Worm (Caenorhabditis elegans) whole organism, young adult: ENCODE results near the gene mog-5.

Experiments
- B0261.1 ChIP-seq: sonication (generic microtip); optimal IDR thresholded peaks from 2 replicates; lab custom pipeline; 2016; ENCODE audit warnings: mild to moderate bottlenecking, missing genetic modification characterization, moderate library complexity, missing compliant biosample characterization
- C17E4.6 ChIP-seq: fragments of 200-800 bp; sonication (Bioruptor generic); IDR thresholded peaks from 2 replicates; pipeline ENCODE4 v1.3.6; 2022; ENCODE audit warnings: missing genetic modification reagents, missing genetic modification characterization, missing compliant biosample characterization
- F33H1.4 ChIP-seq: fragments of 200-800 bp; sonication (Bioruptor generic); IDR thresholded peaks from 2 replicates; pipeline ENCODE4 v1.3.6; 2022; ENCODE audit warnings: missing genetic modification reagents, missing genetic modification characterization, missing compliant biosample characterization
- F52B5.7 ChIP-seq: sonication (generic microtip); optimal IDR thresholded peaks from 2 replicates; lab custom pipeline; 2016; ENCODE audit warnings: mild to moderate bottlenecking, missing genetic modification characterization, missing compliant biosample characterization
- K12H6.12 ChIP-seq: fragments of 200-800 bp; sonication (Bioruptor generic); optimal IDR thresholded peaks from 2 replicates; lab custom pipeline; 2018; ENCODE audit warnings: mild to moderate bottlenecking, missing genetic modification characterization, missing compliant biosample characterization
- Y56A3A.18 ChIP-seq: fragments of 200-800 bp; sonication (Bioruptor generic); IDR thresholded peaks from 2 replicates; pipeline ENCODE4 v1.3.6; 2022; ENCODE audit warnings: missing genetic modification reagents, missing genetic modification characterization, missing compliant biosample characterization
- Y67H2A.10 ChIP-seq: fragments of 200-800 bp; sonication (Bioruptor generic); conservative IDR thresholded peaks from 2 replicates; pipeline ENCODE4 v1.3.6; 2022; ENCODE audit warnings: missing genetic modification reagents, missing genetic modification characterization, missing compliant biosample characterization
- Y79H2A.3 ChIP-seq: fragments of 200-800 bp; sonication (Bioruptor generic); conservative IDR thresholded peaks from 2 replicates; pipeline ENCODE4 v1.3.6; 2022; ENCODE audit warnings: missing genetic modification reagents, missing genetic modification characterization, missing compliant biosample characterization
- Y95B8A.8 ChIP-seq: fragments of 200-800 bp; sonication (Bioruptor generic); IDR thresholded peaks from 2 replicates; pipeline ENCODE4 v1.3.6; 2022; ENCODE audit warnings: missing genetic modification reagents, missing genetic modification characterization, missing compliant biosample characterization
- atf-7 ChIP-seq: sonication (generic microtip); optimal IDR thresholded peaks from 2 replicates; lab custom pipeline; 2017; ENCODE audit warnings: mild to moderate bottlenecking, missing genetic modification characterization, missing compliant biosample characterization
- bed-2 ChIP-seq: fragments of 200-800 bp; sonication (Bioruptor generic); IDR thresholded peaks from 2 replicates; pipeline ENCODE4 v1.3.6; 2022; ENCODE audit warnings: missing genetic modification reagents, missing genetic modification characterization, missing compliant biosample characterization
- ceh-100 ChIP-seq: fragments of 200-800 bp; sonication (Bioruptor generic); IDR thresholded peaks from 2 replicates; pipeline ENCODE4 v1.3.6; 2022; ENCODE audit warnings: missing genetic modification reagents, missing genetic modification characterization, missing compliant biosample characterization
- ceh-91 ChIP-seq: fragments of 200-800 bp; sonication (Bioruptor generic); IDR thresholded peaks from 2 replicates; pipeline ENCODE4 v1.3.6; 2022; ENCODE audit warnings: missing genetic modification reagents, missing genetic modification characterization, missing compliant biosample characterization
- chd-7 ChIP-seq: sonication (generic microtip); optimal IDR thresholded peaks from 2 replicates; lab custom pipeline; 2016; ENCODE audit warnings: mild to moderate bottlenecking, missing genetic modification characterization, moderate library complexity, missing compliant biosample characterization
- efl-1 ChIP-seq: fragments of 150-350 bp; optimal IDR thresholded peaks from 2 replicates; lab custom pipeline; 2014; ENCODE audit warnings: missing biosample characterization, missing genetic modification reagents, missing genetic modification characterization
- egl-44 ChIP-seq: fragments of 200-800 bp; sonication (Bioruptor generic); IDR thresholded peaks from 2 replicates; pipeline ENCODE4 v1.3.6; 2022; ENCODE audit warnings: missing genetic modification reagents, missing genetic modification characterization, missing compliant biosample characterization
- ekl-4 ChIP-seq: fragments of 200-800 bp; sonication (Bioruptor generic); IDR thresholded peaks from 2 replicates; pipeline ENCODE4 v1.3.6; 2022; ENCODE audit warnings: missing genetic modification reagents, missing genetic modification characterization, missing compliant biosample characterization
- hmg-1.2 ChIP-seq: fragments of 200-800 bp; sonication (Bioruptor generic); IDR thresholded peaks from 2 replicates; pipeline ENCODE4 v1.3.6; 2022; ENCODE audit warnings: missing genetic modification reagents, missing genetic modification characterization, missing compliant biosample characterization
- hrde-1 ChIP-seq: sonication (generic microtip); optimal IDR thresholded peaks from 2 replicates; lab custom pipeline; 2016; ENCODE audit warnings: missing genetic modification characterization, mild to moderate bottlenecking, missing compliant biosample characterization, moderate library complexity, missing genotype, missing genetic modification reagents, borderline replicate concordance
- lin-54 ChIP-seq: fragments of 200-800 bp; sonication (Bioruptor generic); optimal IDR thresholded peaks from 2 replicates; lab custom pipeline; 2018; ENCODE audit warnings: mild to moderate bottlenecking, missing genetic modification characterization, missing compliant biosample characterization
- lir-1 ChIP-seq: fragments of 200-800 bp; sonication (Bioruptor generic); conservative IDR thresholded peaks from 2 replicates; pipeline ENCODE4 v1.3.6; 2022; ENCODE audit warnings: missing genetic modification reagents, missing genetic modification characterization, missing compliant biosample characterization
- lsy-27 ChIP-seq: sonication (generic microtip); optimal IDR thresholded peaks from 2 replicates; lab custom pipeline; 2017; ENCODE audit warnings: missing genetic modification characterization, mild to moderate bottlenecking, missing compliant biosample characterization, antibody characterized with exemption, missing genotype, borderline replicate concordance; ENCODE audit not compliant: insufficient read depth
- madf-8 ChIP-seq: fragments of 200-800 bp; sonication (Bioruptor generic); conservative IDR thresholded peaks from 2 replicates; pipeline ENCODE4 v1.3.6; 2022; ENCODE audit warnings: missing genetic modification reagents, missing genetic modification characterization, missing compliant biosample characterization
- mcd-1 ChIP-seq: fragments of 200-800 bp; sonication (Bioruptor generic); IDR thresholded peaks from 2 replicates; pipeline ENCODE4 v1.3.6; 2022; ENCODE audit warnings: missing genetic modification reagents, missing genetic modification characterization, missing compliant biosample characterization
- mes-4 ChIP-seq: sonication (generic microtip); optimal IDR thresholded peaks from 2 replicates; lab custom pipeline; 2016; ENCODE audit warnings: missing genotype, missing genetic modification characterization, missing compliant biosample characterization
- mxl-1 ChIP-seq: sonication (generic microtip); optimal IDR thresholded peaks from 2 replicates; lab custom pipeline; 2016; ENCODE audit warnings: missing genetic modification characterization, missing compliant biosample characterization
- nhr-27 ChIP-seq: fragments of 200-800 bp; sonication (Bioruptor generic); optimal IDR thresholded peaks from 2 replicates; lab custom pipeline; 2018; ENCODE audit warnings: mild to moderate bottlenecking, missing genetic modification characterization, moderate library complexity, missing compliant biosample characterization
- pbrm-1 ChIP-seq: fragments of 200-800 bp; sonication (Bioruptor generic); IDR thresholded peaks from 2 replicates; pipeline ENCODE4 v1.3.6; 2022; ENCODE audit warnings: missing genetic modification reagents, missing genetic modification characterization, missing compliant biosample characterization
- rcor-1 ChIP-seq: fragments of 200-800 bp; sonication (Bioruptor generic); IDR thresholded peaks from 2 replicates; pipeline ENCODE4 v1.3.6; 2022; ENCODE audit warnings: missing genetic modification reagents, missing genetic modification characterization, missing compliant biosample characterization
- rec-8 ChIP-seq, 2 experiments: sonication (generic microtip); optimal IDR thresholded peaks; 2 replicates each; lab custom pipeline; 2016; ENCODE audit warnings: mild to moderate bottlenecking in 2 of 2, missing genetic modification characterization in 2 of 2, missing genetic modification reagents in 2 of 2, missing genotype in 2 of 2, missing biosample characterization in 1 of 2, missing compliant biosample characterization in 1 of 2, moderate library complexity in 1 of 2
- sdz-38 ChIP-seq: sonication (generic microtip); optimal IDR thresholded peaks from 2 replicates; lab custom pipeline; 2016; ENCODE audit warnings: missing genotype, missing genetic modification characterization, missing compliant biosample characterization
- snpc-4 ChIP-seq, 5 experiments: fragments of 150-350 bp in 1 of 5; sonication (generic microtip) in 4 of 5; optimal IDR thresholded peaks; 2 replicates each; lab custom pipeline; 2014 to 2018; ENCODE audit warnings: missing genetic modification characterization in 5 of 5, missing biosample characterization in 3 of 5, antibody characterized with exemption in 2 of 5, mild to moderate bottlenecking in 2 of 5, missing compliant biosample characterization in 2 of 5, missing genotype in 2 of 5, moderate library complexity in 2 of 5, missing genetic modification reagents in 1 of 5
- tlf-1 ChIP-seq: fragments of 200-800 bp; sonication (Bioruptor generic); optimal IDR thresholded peaks from 2 replicates; lab custom pipeline; 2018; ENCODE audit warnings: mild to moderate bottlenecking, missing genetic modification characterization, missing compliant biosample characterization
- zfh-2 ChIP-seq: fragments of 200-800 bp; sonication (Bioruptor generic); conservative IDR thresholded peaks from 2 replicates; pipeline ENCODE4 v1.3.6; 2022; ENCODE audit warnings: missing genetic modification reagents, missing genetic modification characterization, missing compliant biosample characterization
- zim-3 ChIP-seq: sonication (generic microtip); optimal IDR thresholded peaks from 2 replicates; lab custom pipeline; 2017; ENCODE audit warnings: mild to moderate bottlenecking, missing genetic modification characterization, moderate library complexity, missing compliant biosample characterization
- ztf-22 ChIP-seq: fragments of 200-800 bp; sonication (Bioruptor generic); optimal IDR thresholded peaks from 2 replicates; lab custom pipeline; 2018; ENCODE audit warnings: mild to moderate bottlenecking, missing genetic modification characterization, moderate library complexity, missing compliant biosample characterization
- ztf-26 ChIP-seq: sonication (generic microtip); optimal IDR thresholded peaks from 2 replicates; lab custom pipeline; 2017; ENCODE audit warnings: missing genetic modification characterization, missing compliant biosample characterization
- ztf-6 ChIP-seq: fragments of 200-800 bp; sonication (Bioruptor generic); IDR thresholded peaks from 2 replicates; pipeline ENCODE4 v1.3.6; 2022; ENCODE audit warnings: missing genetic modification reagents, missing genetic modification characterization, missing compliant biosample characterization

mog-5 gene

DNA sequence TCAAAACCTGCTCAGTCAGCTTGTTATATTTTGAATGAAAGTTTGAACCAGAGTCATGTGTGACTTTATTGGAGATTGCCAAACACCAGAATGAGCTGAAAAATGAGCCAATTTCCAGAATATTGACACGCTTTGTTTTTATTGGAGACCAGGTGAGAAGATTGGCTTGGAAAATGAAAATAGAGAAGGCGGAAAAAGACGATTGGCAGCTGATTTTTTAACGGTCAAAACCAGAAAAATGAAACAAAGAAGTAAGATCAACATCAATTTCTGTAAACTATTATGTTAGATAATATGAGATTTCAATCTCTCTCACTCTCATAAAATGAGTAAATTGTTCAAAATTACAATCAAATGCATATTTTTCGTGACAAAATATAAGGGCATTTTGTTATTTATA is 33.7 kb downstream of the mog-5 start, which contains the start of gene srx-114:
Gene srx-114 (minus strand): TSS at position 101 of the 400 bp plus-strand sequence.
- TF ChIP-seq F33H1.4 (no peak), nhr-27 (tag; lab: Kevin White, UChicago) (no peak), Y56A3A.18 (no peak), pbrm-1 (GFP tag; lab: Robert Waterston, UW) (no peak), C17E4.6 (no peak), lir-1 (no peak), hrde-1 (tag; lab: Kevin White, UChicago) (no peak), tlf-1 (GFP tag; lab: Kevin White, UChicago) (no peak)
- TF ChIP-seq, all 124 proteins: peak for 0

DNA sequence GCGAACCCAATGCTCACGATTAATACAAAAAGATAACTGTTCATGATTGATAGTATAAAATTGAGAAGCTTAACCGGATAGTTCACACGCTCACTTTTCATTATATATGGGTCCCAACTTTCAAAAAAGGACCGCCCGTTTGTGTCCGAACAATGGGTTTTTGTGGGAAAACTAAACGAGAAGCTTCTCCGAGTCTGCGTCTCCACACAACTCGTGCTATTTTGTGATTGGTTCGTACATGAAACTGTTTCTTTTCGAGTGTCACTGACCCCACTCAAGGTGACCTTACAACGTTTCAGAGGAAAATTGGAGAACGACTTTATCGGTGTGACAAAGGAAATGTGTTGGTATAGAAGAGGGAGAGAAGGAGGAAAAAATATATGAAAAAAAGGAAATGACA is 37.5 kb downstream of the mog-5 start, which contains the start of gene dct-5:
Gene dct-5 (minus strand): TSS at position 101 of the 400 bp plus-strand sequence.
- TF ChIP-seq mxl-1 (tag; lab: Kevin White, UChicago) (no peak), B0261.1 (no peak), lin-54 (GFP tag; lab: Kevin White, UChicago) (no peak), Y95B8A.8 (GFP tag; lab: Robert Waterston, UW) (no peak), sdz-38 (tag; lab: Kevin White, UChicago) (no peak), ztf-22 (GFP tag; lab: Kevin White, UChicago) (no peak), Y79H2A.3 (GFP tag; lab: Robert Waterston, UW) (no peak), mes-4 (tag; lab: Kevin White, UChicago) (no peak), tlf-1 (GFP tag; lab: Kevin White, UChicago) (no peak), bed-2 (GFP tag; lab: Robert Waterston, UW) (no peak), efl-1 (GFP tag; lab: Kevin White, UChicago) (no peak), Y67H2A.10 (GFP tag; lab: Robert Waterston, UW) (no peak), ekl-4 (GFP tag; lab: Robert Waterston, UW) (no peak), Y56A3A.18 (no peak), pbrm-1 (GFP tag; lab: Robert Waterston, UW) (no peak), atf-7 (no peak), egl-44 (GFP tag; lab: Robert Waterston, UW) (no peak), F33H1.4 (no peak), K12H6.12 (tag; lab: Kevin White, UChicago) (no peak)

DNA sequence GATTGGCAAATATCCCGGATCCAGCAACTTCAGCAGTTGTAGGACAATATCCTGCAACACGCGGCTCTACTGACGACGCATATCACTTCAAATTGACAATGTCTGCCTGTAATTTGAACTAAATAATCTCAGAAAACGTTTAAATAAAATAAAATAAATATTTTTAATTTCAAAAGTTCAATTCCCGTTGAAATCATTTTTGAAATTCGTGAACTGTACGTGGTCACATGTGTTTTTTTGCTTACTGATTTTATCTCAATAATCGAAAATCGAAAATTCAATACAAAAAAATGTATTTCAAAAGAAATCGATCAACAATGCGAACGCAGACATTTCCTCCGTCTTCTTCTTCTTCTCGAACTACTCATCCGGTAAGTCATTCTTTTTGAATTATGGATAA is 38.2 kb downstream of the mog-5 start, which contains the start of gene F07F6.1:
Gene F07F6.1 (plus strand): TSS at position 301 of the 400 bp plus-strand sequence.
- TF ChIP-seq snpc-4 (GFP tag; optimal IDR thresholded peaks at IDR 0.05; lab: Kevin White, UChicago) (no peak), snpc-4 (tag; optimal IDR thresholded peaks at IDR 0.05; lab: Kevin White, UChicago) (no peak), zim-3 (no peak), rec-8 (tag; optimal IDR thresholded peaks at IDR 0.05; lab: Kevin White, UChicago) (no peak), lsy-27 (tag; lab: Kevin White, UChicago) (no peak), madf-8 (no peak), ztf-6 (GFP tag; lab: Robert Waterston, UW) (no peak), mcd-1 (GFP tag; lab: Robert Waterston, UW) (no peak), F52B5.7 (tag; lab: Kevin White, UChicago) (no peak), chd-7 (tag; lab: Kevin White, UChicago) (no peak), rcor-1 (no peak), ceh-100 (GFP tag; lab: Robert Waterston, UW) (no peak), hmg-1.2 (GFP tag; lab: Robert Waterston, UW) (no peak), ceh-91 (GFP tag; lab: Robert Waterston, UW) (no peak), zfh-2 (GFP tag; lab: Robert Waterston, UW) (no peak), ztf-26 (tag; lab: Kevin White, UChicago) (no peak)
